Fruit fly (Drosophila melanogaster): ENCODE data around the gene CG7627.
A peak's percentile ranks its signal among the peaks of the same experiment; 100 is the strongest.

CG7627 gene

dm6 chr2L:8389231-8389630 is 27.0 kb upstream of the CG7627 start, which contains the start of gene CG42819:
TSS of gene CG42819 (minus strand) at chr2L:8389331.
- TF ChIP-seq CG10348 (GFP tag; IDR thresholded peaks at IDR 0.05) (no peak), CG34367 (tag; optimal IDR thresholded peaks at IDR 0.05) (no peak), Pif1B (GFP tag; optimal IDR thresholded peaks at IDR 0.05) (no peak), Pif1A (GFP tag; optimal IDR thresholded peaks at IDR 0.05) (no peak), CG12605 (GFP tag; IDR thresholded peaks at IDR 0.05) (no peak), CG15710 (tag; optimal IDR thresholded peaks at IDR 0.05) (no peak), fd96Ca (GFP tag; IDR thresholded peaks at IDR 0.05) (no peak)

- no peak for TF ChIP-seq CG10348 (GFP tag; IDR thresholded peaks at IDR 0.05)
- TF ChIP-seq CG17806 (tag; optimal IDR thresholded peaks at IDR 0.05), result no peak
- TF ChIP-seq CG34367 (tag; optimal IDR thresholded peaks at IDR 0.05), result no peak
- no peak for TF ChIP-seq CG14655 (GFP tag; optimal IDR thresholded peaks at IDR 0.05)
- no peak for TF ChIP-seq Pif1B (GFP tag; optimal IDR thresholded peaks at IDR 0.05)
- TF ChIP-seq fd96Ca (GFP tag; IDR thresholded peaks at IDR 0.05), result no peak
- TF ChIP-seq CG4496 (GFP tag; IDR thresholded peaks at IDR 0.05), result no peak
- no peak for TF ChIP-seq D1 (tag; optimal IDR thresholded peaks at IDR 0.05)
- no peak for TF ChIP-seq CG12605 (GFP tag; IDR thresholded peaks at IDR 0.05)
- no peak for TF ChIP-seq Snoo (tag; optimal IDR thresholded peaks at IDR 0.05)
- no peak for TF ChIP-seq CG8301 (tag; optimal IDR thresholded peaks at IDR 0.05)
- TF ChIP-seq EcR (GFP tag; optimal IDR thresholded peaks at IDR 0.05), result no peak
- no peak for TF ChIP-seq gl (tag; optimal IDR thresholded peaks at IDR 0.05)
- no peak for TF ChIP-seq CG9948 (tag; optimal IDR thresholded peaks at IDR 0.05)
- TF ChIP-seq Ets98B (GFP tag; IDR thresholded peaks at IDR 0.05), result no peak
- TF ChIP-seq Pif1A (GFP tag; optimal IDR thresholded peaks at IDR 0.05), result no peak
- TF ChIP-seq CG13204 (GFP tag; optimal IDR thresholded peaks at IDR 0.05), result no peak
- TF ChIP-seq rn (GFP tag; IDR thresholded peaks at IDR 0.05), result no peak
Measured at dm6 chr2L:8385849-8386248, 23.6 kb upstream of the CG7627 start.

dm6 chr2L:8384985-8385519 is 22.8 kb upstream of the CG7627 start:
- TF ChIP-seq Pif1B (GFP tag; optimal IDR thresholded peaks at IDR 0.05) (no peak), CG32121 (GFP tag; IDR thresholded peaks at IDR 0.05) (no peak), CG8159 (tag; optimal IDR thresholded peaks at IDR 0.05) (no peak), Snoo (tag; optimal IDR thresholded peaks at IDR 0.05) (no peak), CG34367 (tag; optimal IDR thresholded peaks at IDR 0.05) (no peak), gl (tag; optimal IDR thresholded peaks at IDR 0.05) (no peak), EcR (GFP tag; optimal IDR thresholded peaks at IDR 0.05) (no peak)

- peak; percentile 90 for TF ChIP-seq CG32121 (GFP tag; IDR thresholded peaks at IDR 0.05)
- peak; percentile 95 for TF ChIP-seq CG15710 (tag; optimal IDR thresholded peaks at IDR 0.05)
- TF ChIP-seq gl (tag; optimal IDR thresholded peaks at IDR 0.05), result peak; percentile 30
- peak; percentile 96 for TF ChIP-seq CG8159 (tag; optimal IDR thresholded peaks at IDR 0.05)
- TF ChIP-seq CG13204 (GFP tag; optimal IDR thresholded peaks at IDR 0.05), result no peak
- peak; percentile 92 for TF ChIP-seq Snoo (tag; optimal IDR thresholded peaks at IDR 0.05)
- peak; percentile 86 for TF ChIP-seq CG34367 (tag; optimal IDR thresholded peaks at IDR 0.05)
- TF ChIP-seq Ets98B (GFP tag; IDR thresholded peaks at IDR 0.05), result peak; percentile 76
- TF ChIP-seq CG8301 (tag; optimal IDR thresholded peaks at IDR 0.05), result peak; percentile 86
- TF ChIP-seq CG10348 (GFP tag; IDR thresholded peaks at IDR 0.05), result peak; percentile 61; the same call in 1 of the 2 replicates
- TF ChIP-seq Pif1B (GFP tag; optimal IDR thresholded peaks at IDR 0.05), result peak; percentile 69
- peak; percentile 92 for TF ChIP-seq CG17806 (tag; optimal IDR thresholded peaks at IDR 0.05)
- no peak for TF ChIP-seq fd96Ca (GFP tag; IDR thresholded peaks at IDR 0.05)
- TF ChIP-seq CG12605 (GFP tag; IDR thresholded peaks at IDR 0.05), result peak; percentile 78
- TF ChIP-seq CG9948 (tag; optimal IDR thresholded peaks at IDR 0.05), result peak; percentile 92
- peak; percentile 81 for TF ChIP-seq rn (GFP tag; IDR thresholded peaks at IDR 0.05)
- peak; percentile 33 for TF ChIP-seq Pif1A (GFP tag; optimal IDR thresholded peaks at IDR 0.05)
- TF ChIP-seq EcR (GFP tag; optimal IDR thresholded peaks at IDR 0.05), result peak; percentile 22
- peak; percentile 88 for TF ChIP-seq CG4496 (GFP tag; IDR thresholded peaks at IDR 0.05)
- peak; percentile 86 for TF ChIP-seq D1 (tag; optimal IDR thresholded peaks at IDR 0.05)
- peak; percentile 93 for TF ChIP-seq CG14655 (GFP tag; optimal IDR thresholded peaks at IDR 0.05)
Measured at dm6 chr2L:8384108-8384601, 21.9 kb upstream of the CG7627 start, which contains the start of the genes Dad1 and CG13384. TSS of gene Dad1 (minus strand) at chr2L:8384137. TSS of gene CG13384 (plus strand) at chr2L:8384455.

- peak; percentile 67 for TF ChIP-seq Snoo (tag; optimal IDR thresholded peaks at IDR 0.05)
- peak; percentile 47 for TF ChIP-seq CG8159 (tag; optimal IDR thresholded peaks at IDR 0.05)
- TF ChIP-seq CG12605 (GFP tag; IDR thresholded peaks at IDR 0.05), result no peak
- no peak; the same call in 2 of the 3 replicates for TF ChIP-seq fd96Ca (GFP tag; IDR thresholded peaks at IDR 0.05)
- TF ChIP-seq Ets98B (GFP tag; IDR thresholded peaks at IDR 0.05), result peak; percentile 66
- no peak for TF ChIP-seq CG10348 (GFP tag; IDR thresholded peaks at IDR 0.05)
- TF ChIP-seq CG32121 (GFP tag; IDR thresholded peaks at IDR 0.05), result no peak
- peak; percentile 0 for TF ChIP-seq EcR (GFP tag; optimal IDR thresholded peaks at IDR 0.05)
- peak; percentile 17 for TF ChIP-seq CG8301 (tag; optimal IDR thresholded peaks at IDR 0.05)
- TF ChIP-seq Pif1B (GFP tag; optimal IDR thresholded peaks at IDR 0.05), result peak; percentile 34
- TF ChIP-seq Pif1A (GFP tag; optimal IDR thresholded peaks at IDR 0.05), result peak; percentile 48
- TF ChIP-seq CG34367 (tag; optimal IDR thresholded peaks at IDR 0.05), result peak; percentile 7
- TF ChIP-seq D1 (tag; optimal IDR thresholded peaks at IDR 0.05), result no peak
- peak; percentile 15; the same call in 1 of the 2 replicates for TF ChIP-seq rn (GFP tag; IDR thresholded peaks at IDR 0.05)
- TF ChIP-seq CG15710 (tag; optimal IDR thresholded peaks at IDR 0.05), result peak; percentile 37
- TF ChIP-seq CG14655 (GFP tag; optimal IDR thresholded peaks at IDR 0.05), result peak; percentile 25
- no peak for TF ChIP-seq CG9948 (tag; optimal IDR thresholded peaks at IDR 0.05)
- TF ChIP-seq gl (tag; optimal IDR thresholded peaks at IDR 0.05), result peak; percentile 44
- peak; percentile 34 for TF ChIP-seq CG17806 (tag; optimal IDR thresholded peaks at IDR 0.05)
- peak; percentile 80 for TF ChIP-seq CG4496 (GFP tag; IDR thresholded peaks at IDR 0.05)
- no peak for TF ChIP-seq CG13204 (GFP tag; optimal IDR thresholded peaks at IDR 0.05)
Measured at dm6 chr2L:8382646-8383045, 20.4 kb upstream of the CG7627 start, which contains the start of the genes CG13392 and Rcd4. TSS of gene CG13392 (minus strand) at chr2L:8382807. TSS of gene Rcd4 (plus strand) at chr2L:8382861.
